Worm (Caenorhabditis elegans) whole organism, midembryonic: ENCODE results near the gene srh-33.

Experiments used
- T22C8.4 ChIP-seq: fragments of 200-800 bp; sonication (Bioruptor generic); IDR thresholded peaks from 2 replicates; pipeline ENCODE4 v1.3.6; 2022; ENCODE audit warnings: missing genetic modification characterization, missing compliant biosample characterization
- klf-2 ChIP-seq: fragments of 200-800 bp; sonication (Bioruptor generic); conservative IDR thresholded peaks from 2 replicates; pipeline ENCODE4 v1.3.6; 2022; ENCODE audit warnings: missing genetic modification reagents, missing genetic modification characterization, missing compliant biosample characterization
- med-1 ChIP-seq: sonication (generic microtip); optimal IDR thresholded peaks from 2 replicates; lab custom pipeline; 2017; ENCODE audit warnings: missing genetic modification characterization, mild to moderate bottlenecking, missing compliant biosample characterization, antibody characterized with exemption, missing genetic modification reagents; ENCODE audit not compliant: insufficient read depth
- tab-1 ChIP-seq: fragments of 200-800 bp; sonication (Bioruptor generic); IDR thresholded peaks from 2 replicates; pipeline ENCODE4 v1.3.6; 2022; ENCODE audit warnings: missing genetic modification characterization, missing compliant biosample characterization
- ztf-29 ChIP-seq: fragments of 200-800 bp; sonication (Bioruptor generic); IDR thresholded peaks from 2 replicates; pipeline ENCODE4 v1.3.6; 2022; ENCODE audit warnings: missing genetic modification reagents, missing genetic modification characterization, missing compliant biosample characterization

DNA sequence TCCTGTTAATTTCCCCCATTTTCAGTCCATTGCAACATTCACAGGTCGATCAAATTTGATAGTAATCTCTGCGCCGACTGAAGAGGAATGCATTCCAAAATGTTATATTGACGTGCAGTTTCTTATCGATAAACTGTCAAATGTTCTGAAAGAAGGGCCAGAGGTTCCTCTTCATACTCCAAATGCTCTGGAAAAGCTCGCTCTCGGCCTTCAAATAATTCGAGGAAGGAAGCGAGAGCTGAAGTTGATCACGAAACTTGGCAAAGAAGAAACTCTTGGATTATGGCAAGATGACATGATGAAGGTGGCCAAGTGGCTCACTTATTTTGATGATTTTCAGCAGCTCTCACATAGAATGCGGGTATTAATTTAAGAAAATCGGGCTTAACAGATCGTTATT lies 36.0 kb upstream of the srh-33 start:
- TF ChIP-seq med-1 (GFP tag; lab: Kevin White, UChicago) (no peak), T22C8.4 (GFP tag; lab: Robert Waterston, UW) (no peak), ztf-29 (GFP tag; lab: Robert Waterston, UW) (no peak), tab-1 (GFP tag; lab: Robert Waterston, UW) (no peak), klf-2 (no peak)
